Worm (Caenorhabditis elegans): Measurements from ENCODE around the gene Y17G7B.12.

DNA sequence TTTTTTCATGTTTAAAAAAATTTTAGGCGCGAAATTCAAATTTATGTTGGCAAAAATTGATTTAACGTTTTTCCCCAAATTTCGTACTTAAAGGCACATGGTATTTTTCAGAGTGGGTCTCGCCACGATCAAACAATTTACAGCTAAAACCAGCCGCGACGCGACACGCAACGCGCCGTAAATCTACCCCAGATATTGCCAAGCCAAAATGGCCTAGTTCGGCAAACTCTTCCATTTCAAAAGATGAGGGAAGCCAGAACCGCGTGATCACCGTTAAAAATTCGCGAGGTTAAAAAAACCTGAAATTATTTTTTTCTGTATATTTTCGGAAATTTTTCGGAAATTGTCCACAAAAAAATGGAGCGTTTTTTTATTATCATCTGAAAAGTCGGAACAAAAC lies 36.2 kb downstream of the Y17G7B.12 start:
- TF ChIP-seq zag-1 (tag; optimal IDR thresholded peaks at IDR 0.05) (no peak), ztf-11 (tag; optimal IDR thresholded peaks at IDR 0.05) (no peak), nhr-237 (tag; optimal IDR thresholded peaks at IDR 0.05) (no peak), dsc-1 (tag; optimal IDR thresholded peaks at IDR 0.05) (no peak), elt-2 (tag; optimal IDR thresholded peaks at IDR 0.05) (no peak), fkh-8 (tag; optimal IDR thresholded peaks at IDR 0.05) (no peak)

Data from whole organism, L1 larva.